Fruit fly (Drosophila melanogaster): ENCODE data around the gene Chchd3.
A peak's percentile ranks its signal among the peaks of the same experiment; 100 is the strongest.

DNA sequence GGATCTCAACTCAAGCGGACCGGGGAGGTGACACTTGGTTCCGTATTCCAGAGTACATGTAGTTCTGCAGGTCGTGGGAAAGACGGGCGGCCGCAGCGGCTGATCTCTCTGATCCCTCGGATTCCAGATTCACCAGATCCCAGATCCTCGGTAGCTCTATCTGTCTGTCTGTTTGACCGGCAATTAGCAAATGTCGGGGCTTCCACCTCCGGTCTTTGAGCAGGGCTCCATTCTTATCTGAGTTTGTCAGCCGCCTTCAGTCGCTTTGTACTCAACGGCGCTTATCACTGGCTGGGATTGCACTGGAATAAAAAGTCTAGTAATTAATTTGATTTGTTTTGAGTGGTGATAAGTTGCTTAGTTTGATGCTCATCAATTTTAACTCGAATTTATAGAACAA is 12.6 kb upstream of the Chchd3 start:
- TF ChIP-seq lz (GFP tag; optimal IDR thresholded peaks at IDR 0.05), result peak; percentile 28
- TF ChIP-seq Ets96B (tag; optimal IDR thresholded peaks at IDR 0.05), result peak; percentile 32
- no peak for TF ChIP-seq dsx (GFP tag; optimal IDR thresholded peaks at IDR 0.05; ENCODE audit: poor library complexity, severe bottlenecking)
- TF ChIP-seq CG15336 (GFP tag; IDR thresholded peaks at IDR 0.05), result no peak
- no peak for TF ChIP-seq CG4318 (GFP tag; optimal IDR thresholded peaks at IDR 0.05)
- peak; percentile 9 for TF ChIP-seq CG3919 (GFP tag; optimal IDR thresholded peaks at IDR 0.05)
- no peak for TF ChIP-seq CG10669 (GFP tag; optimal IDR thresholded peaks at IDR 0.05)
- TF ChIP-seq Hr39 (GFP tag; optimal IDR thresholded peaks at IDR 0.05), result no peak
- no peak for TF ChIP-seq achi (GFP tag; optimal IDR thresholded peaks at IDR 0.05)
- TF ChIP-seq CG7368 (GFP tag; optimal IDR thresholded peaks at IDR 0.05), result no peak
- TF ChIP-seq Ets21C (GFP tag; optimal IDR thresholded peaks at IDR 0.05), result no peak
